Worm (Caenorhabditis elegans) whole organism, young adult: ENCODE results near the gene sde-2.

ENCODE experiments used
- F33H1.4 ChIP-seq: fragments of 200-800 bp; sonication (Bioruptor generic); IDR thresholded peaks from 2 replicates; pipeline ENCODE4 v1.3.6; 2022; ENCODE audit warnings: missing genetic modification reagents, missing genetic modification characterization, missing compliant biosample characterization
- F37B4.10 ChIP-seq: fragments of 200-800 bp; sonication (Bioruptor generic); IDR thresholded peaks from 2 replicates; pipeline ENCODE4 v1.3.6; 2022; ENCODE audit warnings: missing genetic modification characterization, missing compliant biosample characterization
- Y95B8A.8 ChIP-seq: fragments of 200-800 bp; sonication (Bioruptor generic); IDR thresholded peaks from 2 replicates; pipeline ENCODE4 v1.3.6; 2022; ENCODE audit warnings: missing genetic modification reagents, missing genetic modification characterization, missing compliant biosample characterization
- ceh-100 ChIP-seq: fragments of 200-800 bp; sonication (Bioruptor generic); IDR thresholded peaks from 2 replicates; pipeline ENCODE4 v1.3.6; 2022; ENCODE audit warnings: missing genetic modification reagents, missing genetic modification characterization, missing compliant biosample characterization
- madf-6 ChIP-seq: fragments of 200-800 bp; sonication (Bioruptor generic); IDR thresholded peaks from 2 replicates; pipeline ENCODE4 v1.3.6; 2022; ENCODE audit warnings: missing genetic modification reagents, missing genetic modification characterization, missing compliant biosample characterization
- nhr-80 ChIP-seq: sonication (generic microtip); optimal IDR thresholded peaks from 2 replicates; lab custom pipeline; 2016; ENCODE audit warnings: missing genetic modification characterization, missing compliant biosample characterization
- sdz-38 ChIP-seq: sonication (generic microtip); optimal IDR thresholded peaks from 2 replicates; lab custom pipeline; 2016; ENCODE audit warnings: missing genotype, missing genetic modification characterization, missing compliant biosample characterization
- snpc-4 ChIP-seq, 5 experiments: fragments of 150-350 bp in 1 of 5; sonication (generic microtip) in 4 of 5; optimal IDR thresholded peaks; 2 replicates each; lab custom pipeline; 2014 to 2018; ENCODE audit warnings: missing genetic modification characterization in 5 of 5, missing biosample characterization in 3 of 5, antibody characterized with exemption in 2 of 5, mild to moderate bottlenecking in 2 of 5, missing compliant biosample characterization in 2 of 5, missing genotype in 2 of 5, moderate library complexity in 2 of 5, missing genetic modification reagents in 1 of 5

- TF ChIP-seq madf-6 (GFP tag; lab: Robert Waterston, UW) (peak; percentile 92), F33H1.4 (no peak), F37B4.10 (GFP tag; lab: Robert Waterston, UW) (no peak), ceh-100 (no peak), sdz-38 (tag; lab: Kevin White, UChicago) (no peak), Y95B8A.8 (GFP tag; lab: Robert Waterston, UW) (no peak), snpc-4 (GFP tag; optimal IDR thresholded peaks at IDR 0.05; lab: Kevin White, UChicago) (no peak), snpc-4 (tag; optimal IDR thresholded peaks at IDR 0.05; lab: Kevin White, UChicago) (no peak), nhr-80 (tag; lab: Kevin White, UChicago) (no peak)
Observed at ce11 chrV:13591504-13592174, 35.7 kb upstream of the sde-2 start, which contains the start of gene tbcb-1.
